Worm (Caenorhabditis elegans) whole organism, L3 larva: Measurements from ENCODE around the gene cutl-4.

Experiments
- ama-1 ChIP-seq: fragments of 150-350 bp; optimal IDR thresholded peaks from 2 replicates; lab custom pipeline; 2018
- egl-27 ChIP-seq: sonication (generic microtip); optimal IDR thresholded peaks from 4 replicates; lab custom pipeline; 2017; ENCODE audit warnings: missing biosample characterization, missing genetic modification reagents, missing genetic modification characterization
- elt-2 ChIP-seq: sonication (generic microtip); optimal IDR thresholded peaks from 2 replicates; lab custom pipeline; 2016; ENCODE audit warnings: missing genetic modification reagents, mild to moderate bottlenecking, missing genetic modification characterization, missing compliant biosample characterization
- jun-1 ChIP-seq: fragments of 150-350 bp; optimal IDR thresholded peaks from 2 replicates; lab custom pipeline; 2014; ENCODE audit warnings: missing biosample characterization, missing genetic modification reagents, missing genetic modification characterization
- lin-39 ChIP-seq: fragments of 150-350 bp; optimal IDR thresholded peaks from 2 replicates; lab custom pipeline; 2018; ENCODE audit warnings: missing biosample characterization, missing genetic modification reagents, missing genetic modification characterization
- nhr-23 ChIP-seq: fragments of 150-350 bp; optimal IDR thresholded peaks from 2 replicates; lab custom pipeline; 2014; ENCODE audit warnings: missing biosample characterization, missing genetic modification reagents, missing genetic modification characterization
- nhr-43 ChIP-seq: sonication (generic microtip); optimal IDR thresholded peaks from 2 replicates; lab custom pipeline; 2016; ENCODE audit warnings: mild to moderate bottlenecking, missing genetic modification characterization, missing compliant biosample characterization; ENCODE audit not compliant: poor library complexity, severe bottlenecking
- skn-1 ChIP-seq: fragments of 150-350 bp; optimal IDR thresholded peaks from 2 replicates; lab custom pipeline; 2014; ENCODE audit warnings: missing biosample characterization, missing genetic modification characterization
- ztf-4 ChIP-seq: fragments of 150-350 bp; optimal IDR thresholded peaks from 2 replicates; lab custom pipeline; 2014; ENCODE audit warnings: missing biosample characterization, missing genetic modification characterization

- TF ChIP-seq ztf-4 (tag; lab: Kevin White, UChicago) (no peak), lin-39 (tag; lab: Kevin White, UChicago) (no peak), ama-1 (lab: Kevin White, UChicago) (no peak), nhr-43 (no peak), egl-27 (tag; lab: Kevin White, UChicago) (no peak), elt-2 (tag; lab: Kevin White, UChicago) (no peak), jun-1 (tag; lab: Kevin White, UChicago) (no peak), skn-1 (tag; lab: Kevin White, UChicago) (no peak), nhr-23 (tag; lab: Kevin White, UChicago) (no peak)
Observed at ce11 chrV:17743802-17744201, 4.1 kb upstream of the cutl-4 start.
